Fruit fly (Drosophila melanogaster): ENCODE data around the gene CG7300.

CG7300 gene

DNA sequence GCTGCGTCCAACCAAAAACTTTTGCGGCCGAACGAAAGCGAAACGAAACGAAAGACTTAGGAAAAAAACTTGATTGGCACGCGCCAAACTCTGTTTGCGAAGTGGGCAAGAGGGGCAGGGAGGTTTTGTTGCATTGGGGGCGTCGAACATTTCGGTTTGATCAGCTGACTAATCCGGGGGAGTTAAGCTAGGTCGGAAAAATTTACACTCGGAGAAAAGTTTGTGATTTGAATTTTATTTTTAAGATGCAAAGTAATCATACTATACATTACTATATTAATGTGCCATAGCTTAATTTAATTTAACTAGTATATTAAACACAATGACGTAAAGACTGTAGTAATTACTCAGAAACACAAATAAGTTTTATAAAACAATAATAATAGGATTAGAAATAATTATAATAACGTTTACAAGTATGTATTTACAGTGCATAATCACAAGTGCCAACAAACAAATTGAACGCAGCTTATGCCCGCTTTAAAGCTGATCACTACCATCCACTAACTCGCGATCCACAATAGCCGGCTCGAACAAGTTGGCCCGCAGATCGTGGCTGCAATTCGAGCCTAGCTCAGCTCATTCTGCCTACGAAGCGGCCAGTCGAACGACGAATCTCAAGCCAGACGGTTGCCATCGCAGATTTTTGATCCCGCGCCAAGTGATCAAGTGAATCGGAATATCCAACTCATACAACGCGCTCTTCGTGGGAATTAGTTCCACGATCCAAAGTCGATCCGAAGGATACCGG is 36.2 kb downstream of the CG7300 start, which contains the start of gene CG31871 (continued):
- no peak for TF ChIP-seq CG16815 (GFP tag; optimal IDR thresholded peaks at IDR 0.05)
- no peak for TF ChIP-seq schlank (tag; optimal IDR thresholded peaks at IDR 0.05)
- TF ChIP-seq Camta (GFP tag; optimal IDR thresholded peaks at IDR 0.05): no peak
- TF ChIP-seq CG9876 (GFP tag; optimal IDR thresholded peaks at IDR 0.05): no peak
- TF ChIP-seq Hand (GFP tag; optimal IDR thresholded peaks at IDR 0.05): no peak
- TF ChIP-seq CG4360 (GFP tag; IDR thresholded peaks at IDR 0.05): no peak
- TF ChIP-seq MBD-R2 (GFP tag; IDR thresholded peaks at IDR 0.05): no peak; the same call in 1 of the 2 replicates
- no peak for TF ChIP-seq CG11696 (GFP tag; IDR thresholded peaks at IDR 0.05)
- no peak for TF ChIP-seq toy (GFP tag; IDR thresholded peaks at IDR 0.05)
- no peak for TF ChIP-seq br (optimal IDR thresholded peaks at IDR 0.05)
- peak; percentile 35 for TF ChIP-seq CG12942 (GFP tag; optimal IDR thresholded peaks at IDR 0.05)
- 0 out of 2 replicates have a peak, but pooled peaks have one; percentile 20 for TF ChIP-seq CG1024 (GFP tag; IDR thresholded peaks at IDR 0.05)
- TF ChIP-seq CG14667 (GFP tag; IDR thresholded peaks at IDR 0.05): peak; percentile 33; the same call in 1 of the 2 replicates
- peak; percentile 80 for TF ChIP-seq CG17829 (tag; optimal IDR thresholded peaks at IDR 0.05)
- no peak for TF ChIP-seq fru (optimal IDR thresholded peaks at IDR 0.05)
- TF ChIP-seq jigr1 (GFP tag; IDR thresholded peaks at IDR 0.05): no peak
- no peak for TF ChIP-seq CG17612 (GFP tag; IDR thresholded peaks at IDR 0.05)
- no peak for TF ChIP-seq ems (GFP tag; optimal IDR thresholded peaks at IDR 0.05)
- TF ChIP-seq phol (tag; optimal IDR thresholded peaks at IDR 0.05): peak; percentile 88
- peak; percentile 32 for TF ChIP-seq CG10543 (GFP tag; optimal IDR thresholded peaks at IDR 0.05)
- TF ChIP-seq CG3995 (GFP tag; optimal IDR thresholded peaks at IDR 0.05): no peak
- no peak for TF ChIP-seq CG7928 (GFP tag; optimal IDR thresholded peaks at IDR 0.05)
- TF ChIP-seq CG3726 (GFP tag; IDR thresholded peaks at IDR 0.05): no peak
- no peak for TF ChIP-seq CG4328 (GFP tag; optimal IDR thresholded peaks at IDR 0.05)
- peak; percentile 57 for TF ChIP-seq Fer3 (tag; optimal IDR thresholded peaks at IDR 0.05)
- peak; percentile 63 for TF ChIP-seq cwo (GFP tag; optimal IDR thresholded peaks at IDR 0.05)
- TF ChIP-seq az2 (GFP tag; optimal IDR thresholded peaks at IDR 0.05): peak; percentile 64
- peak; percentile 46 for TF ChIP-seq CG6813 (GFP tag; optimal IDR thresholded peaks at IDR 0.05)
- no peak for TF ChIP-seq stwl (tag; optimal IDR thresholded peaks at IDR 0.05)
- TF ChIP-seq abd-A (tag; optimal IDR thresholded peaks at IDR 0.05): no peak
- no peak for TF ChIP-seq zfh2 (GFP tag; optimal IDR thresholded peaks at IDR 0.05)
- TF ChIP-seq insv (GFP tag; optimal IDR thresholded peaks at IDR 0.05): no peak
- no peak for TF ChIP-seq pita (GFP tag; optimal IDR thresholded peaks at IDR 0.05)
- peak; percentile 15 for TF ChIP-seq jing (GFP tag; optimal IDR thresholded peaks at IDR 0.05)
- TF ChIP-seq CG6765 (GFP tag; optimal IDR thresholded peaks at IDR 0.05): peak; percentile 14
- TF ChIP-seq Mrtf (GFP tag; IDR thresholded peaks at IDR 0.05): peak; percentile 29; the same call in 1 of the 3 replicates
- no peak for TF ChIP-seq Lpt (GFP tag; optimal IDR thresholded peaks at IDR 0.05)
- TF ChIP-seq CG33557 (GFP tag; optimal IDR thresholded peaks at IDR 0.05): no peak
- TF ChIP-seq wor (GFP tag; IDR thresholded peaks at IDR 0.05): peak; percentile 68
- no peak for TF ChIP-seq Dip2 (GFP tag; IDR thresholded peaks at IDR 0.05)
- no peak for TF ChIP-seq zen2 (GFP tag; IDR thresholded peaks at IDR 0.05; ENCODE audit: partially characterized antibody)
- no peak for TF ChIP-seq disco-r (GFP tag; optimal IDR thresholded peaks at IDR 0.05)
- TF ChIP-seq ara (GFP tag; IDR thresholded peaks at IDR 0.05): peak; percentile 34; the same call in 1 of the 2 replicates
- TF ChIP-seq trem (tag; optimal IDR thresholded peaks at IDR 0.05): peak; percentile 53
- TF ChIP-seq HLH4C (GFP tag; IDR thresholded peaks at IDR 0.05; ENCODE audit: partially characterized antibody): no peak
- TF ChIP-seq CG4854 (GFP tag; optimal IDR thresholded peaks at IDR 0.05): no peak
